Fruit fly (Drosophila melanogaster): ENCODE measurements around the gene CG13625.

The CG13625 gene

DNA sequence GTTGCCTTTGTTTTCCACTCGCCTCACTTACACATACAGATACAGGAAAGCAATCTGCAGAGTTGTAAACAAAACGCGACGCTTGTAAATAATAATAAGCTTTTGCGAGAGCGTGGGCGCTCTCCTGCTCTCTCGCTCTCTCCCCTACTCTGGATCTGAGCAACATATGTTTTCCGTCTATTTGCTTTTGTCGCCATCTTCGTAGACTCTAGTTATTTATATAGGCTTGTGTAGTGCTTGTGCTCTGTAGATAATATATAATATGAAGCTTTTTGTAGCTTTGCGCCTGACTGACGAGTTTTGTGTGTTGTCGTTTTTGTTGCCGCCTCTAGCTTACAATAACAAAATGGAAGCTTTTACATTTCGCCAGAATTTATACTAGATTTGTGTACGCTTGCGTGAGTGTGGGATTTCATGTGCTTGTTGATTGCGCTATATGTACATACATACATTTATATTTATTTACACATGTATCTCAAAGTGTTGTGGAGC is 19.2 kb downstream of the CG13625 start (continued):
- TF ChIP-seq CG9876 (GFP tag; optimal IDR thresholded peaks at IDR 0.05) (no peak), ap (GFP tag; IDR thresholded peaks at IDR 0.05) (no peak), CG6791 (GFP tag; IDR thresholded peaks at IDR 0.05; ENCODE audit: partially characterized antibody) (no peak), nom (GFP tag; optimal IDR thresholded peaks at IDR 0.05) (peak; percentile 59), gcm2 (GFP tag; optimal IDR thresholded peaks at IDR 0.05) (peak; percentile 62), CG15011 (GFP tag; optimal IDR thresholded peaks at IDR 0.05) (peak; percentile 62), CG43689 (GFP tag; IDR thresholded peaks at IDR 0.05) (no peak), CG6254 (GFP tag; optimal IDR thresholded peaks at IDR 0.05) (peak; percentile 38), CrebB (tag; optimal IDR thresholded peaks at IDR 0.05) (peak; percentile 81), CG4707 (GFP tag; optimal IDR thresholded peaks at IDR 0.05) (peak; percentile 68), CG12236 (GFP tag; optimal IDR thresholded peaks at IDR 0.05) (peak; percentile 42), grn (GFP tag; optimal IDR thresholded peaks at IDR 0.05) (peak; percentile 49), gsb-n (tag; optimal IDR thresholded peaks at IDR 0.05) (peak; percentile 44), CG4328 (GFP tag; optimal IDR thresholded peaks at IDR 0.05) (peak; percentile 82), Hr3 (GFP tag; optimal IDR thresholded peaks at IDR 0.05) (no peak), CG18476 (GFP tag; optimal IDR thresholded peaks at IDR 0.05) (peak; percentile 20), otp (GFP tag; IDR thresholded peaks at IDR 0.05) (0 out of 3 replicates have a peak, but pooled peaks have one; percentile 42), CG2129 (GFP tag; IDR thresholded peaks at IDR 0.05; ENCODE audit: partially characterized antibody) (no peak), CG4424 (GFP tag; optimal IDR thresholded peaks at IDR 0.05) (peak; percentile 24), MBD-R2 (GFP tag; IDR thresholded peaks at IDR 0.05) (no peak; the same call in 1 of the 2 replicates), wek (GFP tag; optimal IDR thresholded peaks at IDR 0.05) (peak; percentile 64), ind (GFP tag; optimal IDR thresholded peaks at IDR 0.05) (no peak), BtbVII (GFP tag; optimal IDR thresholded peaks at IDR 0.05) (peak; percentile 84), CG1233 (GFP tag; optimal IDR thresholded peaks at IDR 0.05) (peak; percentile 26), CG8924 (tag; optimal IDR thresholded peaks at IDR 0.05) (peak; percentile 75), btn (GFP tag; optimal IDR thresholded peaks at IDR 0.05) (no peak), shn (GFP tag; optimal IDR thresholded peaks at IDR 0.05) (no peak), GATAe (GFP tag; conservative IDR thresholded peaks at IDR 0.05) (no peak), run (tag; optimal IDR thresholded peaks at IDR 0.05) (peak; percentile 46), Adf1 (GFP tag; IDR thresholded peaks at IDR 0.05) (peak; percentile 51; the same call in 1 of the 2 replicates), Nf-YB (GFP tag; optimal IDR thresholded peaks at IDR 0.05) (peak; percentile 41), caup (GFP tag; optimal IDR thresholded peaks at IDR 0.05; ENCODE audit: severe bottlenecking) (peak; percentile 85), PHDP (tag; optimal IDR thresholded peaks at IDR 0.05) (peak; percentile 69), oc (tag; optimal IDR thresholded peaks at IDR 0.05) (peak; percentile 56), cwo (GFP tag; optimal IDR thresholded peaks at IDR 0.05) (peak; percentile 71), kah (GFP tag; optimal IDR thresholded peaks at IDR 0.05) (peak; percentile 58), CG10431 (GFP tag; optimal IDR thresholded peaks at IDR 0.05) (peak; percentile 78), CG2116 (GFP tag; optimal IDR thresholded peaks at IDR 0.05) (peak; percentile 43), gem (tag; optimal IDR thresholded peaks at IDR 0.05) (peak; percentile 45), sc (optimal IDR thresholded peaks at IDR 0.05) (no peak), sc (GFP tag; optimal IDR thresholded peaks at IDR 0.05) (peak; percentile 25), CG7987 (GFP tag; optimal IDR thresholded peaks at IDR 0.05) (peak; percentile 88), YL-1 (GFP tag; optimal IDR thresholded peaks at IDR 0.05) (peak; percentile 24), stc (GFP tag; IDR thresholded peaks at IDR 0.05) (no peak; the same call in 1 of the 2 replicates), CG2712 (tag; optimal IDR thresholded peaks at IDR 0.05) (peak; percentile 47), CG17385 (GFP tag; optimal IDR thresholded peaks at IDR 0.05) (peak; percentile 74), CG17361 (GFP tag; IDR thresholded peaks at IDR 0.05) (peak; percentile 30; the same call in 1 of the 3 replicates), CG10147 (GFP tag; optimal IDR thresholded peaks at IDR 0.05) (peak; percentile 75), cas (GFP tag; IDR thresholded peaks at IDR 0.05) (0 out of 2 replicates have a peak, but pooled peaks have one; percentile 16)

Data from whole organism, embryonic.